Fruit fly (Drosophila melanogaster) whole organism, wandering third instar larva: ENCODE measurements around the gene Ttc1.

ENCODE experiments used
- Abd-B ChIP-seq: fragments of >200 bp; optimal IDR thresholded peaks from 2 replicates; lab custom pipeline; 2017; ENCODE audit warnings: missing biosample characterization, missing genetic modification characterization
- CG9705 ChIP-seq: fragments of 200-800 bp; sonication (Bioruptor generic); optimal IDR thresholded peaks from 2 replicates; lab custom pipeline; 2018; ENCODE audit warnings: missing biosample characterization, mild to moderate bottlenecking, missing genetic modification characterization
- Dfd ChIP-seq: fragments of >200 bp; optimal IDR thresholded peaks from 2 replicates; lab custom pipeline; 2017; ENCODE audit warnings: missing biosample characterization, missing genetic modification characterization
- Hr78 ChIP-seq: fragments of >200 bp; optimal IDR thresholded peaks from 2 replicates; lab custom pipeline; 2017; ENCODE audit warnings: missing biosample characterization, missing genetic modification characterization
- Jra ChIP-seq: sonication (Bioruptor generic); optimal IDR thresholded peaks from 2 replicates; lab custom pipeline; 2016; ENCODE audit warnings: missing biosample characterization, missing genetic modification characterization
- Myc ChIP-seq: fragments of >200 bp; optimal IDR thresholded peaks from 2 replicates; lab custom pipeline; 2017
- br ChIP-seq: fragments of 200-800 bp; sonication (Bioruptor generic); optimal IDR thresholded peaks from 2 replicates; lab custom pipeline; 2016; ENCODE audit warnings: missing biosample characterization, missing genetic modification characterization
- dl ChIP-seq, 2 experiments: fragments of 175-275, 200-275 bp in 1 of 2; fragments of 200-275 bp in 1 of 2; sonication (Bioruptor generic); optimal IDR thresholded peaks; lab custom pipeline; 2018; ENCODE audit warnings: mild to moderate bottlenecking in 2 of 2, missing biosample characterization in 2 of 2, missing genetic modification characterization in 2 of 2, moderate library complexity in 2 of 2; ENCODE audit not compliant: partially characterized antibody in 2 of 2, insufficient read depth in 1 of 2
- psq ChIP-seq: fragments of 200-800 bp; sonication (Bioruptor generic); optimal IDR thresholded peaks from 3 replicates; lab custom pipeline; 2017; ENCODE audit warnings: missing biosample characterization, mild to moderate bottlenecking, missing genetic modification characterization, moderate library complexity
- rgr ChIP-seq: fragments of 200-800 bp; sonication (Bioruptor generic); optimal IDR thresholded peaks from 3 replicates; lab custom pipeline; 2016; ENCODE audit warnings: missing biosample characterization, mild to moderate bottlenecking, missing genetic modification characterization
- tai ChIP-seq: sonication (Bioruptor generic); optimal IDR thresholded peaks from 2 replicates; lab custom pipeline; 2016; ENCODE audit warnings: missing biosample characterization, missing genetic modification characterization
- woc ChIP-seq: sonication (Bioruptor generic); optimal IDR thresholded peaks from 2 replicates; lab custom pipeline; 2016; ENCODE audit warnings: missing biosample characterization, mild to moderate bottlenecking, missing genetic modification characterization

DNA sequence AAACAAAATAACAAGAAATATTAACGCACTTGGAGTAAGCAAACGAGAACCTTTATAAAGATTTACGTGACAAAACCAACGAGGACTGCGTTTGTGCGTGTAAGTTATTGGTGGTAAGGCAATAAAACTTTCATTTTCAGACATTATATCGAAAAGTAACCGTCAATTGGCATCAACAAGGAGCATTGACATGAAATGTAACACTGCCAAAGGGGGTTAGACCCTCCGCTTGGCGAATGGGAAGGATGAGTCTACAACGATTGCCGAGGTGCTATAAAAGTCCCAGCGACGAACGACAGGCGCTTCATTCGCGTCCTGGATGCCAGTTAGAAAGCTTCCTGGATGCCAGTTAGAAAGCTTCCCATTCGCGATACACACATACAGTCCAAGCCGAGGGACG lies 29.5 kb upstream of the Ttc1 start, which contains the start of gene Gyc89Da:
- TF ChIP-seq br (GFP tag; lab: Kevin White, UChicago) (no peak), psq (GFP tag; lab: Kevin White, UChicago) (no peak), CG9705 (GFP tag; lab: Kevin White, UChicago) (no peak), tai (GFP tag; lab: Kevin White, UChicago) (no peak), woc (GFP tag; lab: Kevin White, UChicago) (no peak), Hr78 (no peak), dl (GFP tag; optimal IDR thresholded peaks at IDR 0.05; lab: Kevin White, UChicago; ENCODE audit: insufficient read depth in 1 of 2, partially characterized antibody in 2 of 2) (no peak), Abd-B (GFP tag; lab: Kevin White, UChicago) (no peak), Jra (GFP tag; lab: Kevin White, UChicago) (no peak), rgr (no peak), Dfd (GFP tag; lab: Kevin White, UChicago) (no peak), Myc (no peak)
